Fruit fly (Drosophila melanogaster): Measurements from ENCODE around the gene Fic.

DNA sequence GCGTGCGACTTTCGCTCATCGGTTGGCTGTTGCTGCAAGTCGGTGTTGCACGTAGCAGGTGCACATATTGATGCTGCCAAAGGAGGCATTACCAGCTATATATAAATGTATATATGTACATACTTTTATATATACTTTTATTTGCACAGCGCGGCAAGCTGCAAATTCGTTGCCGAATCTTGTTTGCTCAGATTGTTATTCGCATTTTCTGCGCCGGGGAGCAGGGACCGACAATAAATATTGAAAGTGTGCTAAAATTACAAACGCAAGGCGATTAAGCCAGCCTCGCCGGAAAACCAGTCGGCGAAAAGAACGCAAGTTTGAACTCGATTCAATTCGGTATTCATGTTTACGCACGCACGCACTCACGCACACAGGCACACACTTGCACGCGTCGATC lies 40.6 kb downstream of the Fic start:
- TF ChIP-seq Sin3A (optimal IDR thresholded peaks at IDR 0.05) (no peak), ttk (optimal IDR thresholded peaks at IDR 0.05) (no peak), psq (optimal IDR thresholded peaks at IDR 0.05) (no peak)
